Fruit fly (Drosophila melanogaster) whole organism: ENCODE results near the gene CG5555.
A peak's percentile ranks its signal among the peaks of the same experiment; 100 is the strongest.

Experiments
- CG8478 ChIP-seq: fragments of >200 bp; optimal IDR thresholded peaks from 2 replicates; lab custom pipeline; 2018; ENCODE audit warnings: inconsistent platforms
- Dll ChIP-seq: fragments of >200 bp; optimal IDR thresholded peaks from 2 replicates; lab custom pipeline; 2017
- EcR ChIP-seq, 2 experiments: fragments of >200 bp; optimal IDR thresholded peaks; 2 replicates each; lab custom pipeline; 2017; ENCODE audit warnings: missing biosample characterization in 2 of 2, missing genetic modification characterization in 2 of 2, missing genetic modification reagents in 2 of 2
- pan ChIP-seq: fragments of >200 bp; optimal IDR thresholded peaks from 2 replicates; lab custom pipeline; 2017
- psq ChIP-seq: fragments of >200 bp; optimal IDR thresholded peaks from 2 replicates; lab custom pipeline; 2017
- usp ChIP-seq: fragments of >200 bp; optimal IDR thresholded peaks from 2 replicates; lab custom pipeline; 2017; ENCODE audit warnings: missing biosample characterization, missing genetic modification characterization, mixed read lengths

CG5555 gene

dm6 chr3R:19180263-19180893, at the start of gene CG5555, which contains the start of gene myd:
TSS of gene CG5555 (minus strand) at chr3R:19180538.
TSS of gene myd (plus strand) at chr3R:19180659.
- TF ChIP-seq psq (lab: Kevin White, UChicago), result no peak
- TF ChIP-seq CG8478 (lab: Kevin White, UChicago), result no peak
- no peak for TF ChIP-seq usp (GFP tag; lab: Kevin White, UChicago)
- no peak for TF ChIP-seq Dll
- TF ChIP-seq pan (lab: Kevin White, UChicago), result no peak
- TF ChIP-seq EcR (GFP tag; optimal IDR thresholded peaks at IDR 0.05; lab: Kevin White, UChicago), result no peak

dm6 chr3R:19229245-19229644, 48.9 kb upstream of the CG5555 start, which contains the start of the genes CG5250 and Polr2M:
TSS of gene CG5250 (minus strand) at chr3R:19229276.
TSS of gene Polr2M (plus strand) at chr3R:19229463.
- TF ChIP-seq pan (lab: Kevin White, UChicago), result no peak
- no peak for TF ChIP-seq usp (GFP tag; lab: Kevin White, UChicago)
- TF ChIP-seq CG8478 (lab: Kevin White, UChicago), result no peak
- TF ChIP-seq Dll, result no peak
- TF ChIP-seq EcR (GFP tag; optimal IDR thresholded peaks at IDR 0.05; lab: Kevin White, UChicago), result no peak
- TF ChIP-seq psq (lab: Kevin White, UChicago), result no peak

dm6 chr3R:19228080-19228479, 47.7 kb upstream of the CG5555 start, which contains the start of gene CG11703:
TSS of gene CG11703 (minus strand) at chr3R:19228180.
- no peak for TF ChIP-seq pan (lab: Kevin White, UChicago)
- no peak for TF ChIP-seq CG8478 (lab: Kevin White, UChicago)
- no peak for TF ChIP-seq psq (lab: Kevin White, UChicago)
- no peak for TF ChIP-seq usp (GFP tag; lab: Kevin White, UChicago)
- no peak for TF ChIP-seq EcR (GFP tag; optimal IDR thresholded peaks at IDR 0.05; lab: Kevin White, UChicago)
- TF ChIP-seq Dll, result no peak

- TF ChIP-seq usp (GFP tag; lab: Kevin White, UChicago) (no peak), EcR (GFP tag; optimal IDR thresholded peaks at IDR 0.05; lab: Kevin White, UChicago) (no peak), CG8478 (lab: Kevin White, UChicago) (no peak), Dll (no peak), pan (lab: Kevin White, UChicago) (no peak), psq (lab: Kevin White, UChicago) (no peak)
Observed at dm6 chr3R:19226137-19226873, 46.0 kb upstream of the CG5555 start, which contains the start of gene vib. TSS of gene vib (minus strand) at chr3R:19226651.

dm6 chr3R:19225446-19225955, 45.2 kb upstream of the CG5555 start:
- TF ChIP-seq Dll (peak; percentile 50), usp (GFP tag; lab: Kevin White, UChicago) (no peak)

- TF ChIP-seq usp (GFP tag; lab: Kevin White, UChicago) (no peak), psq (lab: Kevin White, UChicago) (no peak), CG8478 (lab: Kevin White, UChicago) (no peak), pan (lab: Kevin White, UChicago) (no peak), Dll (no peak), EcR (GFP tag; optimal IDR thresholded peaks at IDR 0.05; lab: Kevin White, UChicago) (no peak)
Observed at dm6 chr3R:19223369-19223768, 43.0 kb upstream of the CG5555 start.

- no peak for TF ChIP-seq EcR (GFP tag; optimal IDR thresholded peaks at IDR 0.05; lab: Kevin White, UChicago)
- no peak for TF ChIP-seq Dll
- no peak for TF ChIP-seq CG8478 (lab: Kevin White, UChicago)
- TF ChIP-seq pan (lab: Kevin White, UChicago), result no peak
- TF ChIP-seq usp (GFP tag; lab: Kevin White, UChicago), result no peak
- TF ChIP-seq psq (lab: Kevin White, UChicago), result no peak
Observed at dm6 chr3R:19221350-19221749, 41.0 kb upstream of the CG5555 start.

- no peak for TF ChIP-seq CG8478 (lab: Kevin White, UChicago)
- no peak for TF ChIP-seq EcR (GFP tag; optimal IDR thresholded peaks at IDR 0.05; lab: Kevin White, UChicago)
- TF ChIP-seq Dll, result no peak
- TF ChIP-seq pan (lab: Kevin White, UChicago), result no peak
- no peak for TF ChIP-seq psq (lab: Kevin White, UChicago)
- TF ChIP-seq usp (GFP tag; lab: Kevin White, UChicago), result no peak
Observed at dm6 chr3R:19212545-19213176, 32.3 kb upstream of the CG5555 start.

dm6 chr3R:19211778-19212177, 31.4 kb upstream of the CG5555 start, which contains the start of gene cry:
TSS of gene cry (plus strand) at chr3R:19212154.
- TF ChIP-seq usp (GFP tag; lab: Kevin White, UChicago) (no peak), CG8478 (lab: Kevin White, UChicago) (no peak), pan (lab: Kevin White, UChicago) (no peak), Dll (no peak), psq (lab: Kevin White, UChicago) (no peak), EcR (GFP tag; optimal IDR thresholded peaks at IDR 0.05; lab: Kevin White, UChicago) (no peak)

dm6 chr3R:19190020-19190419, 9.7 kb upstream of the CG5555 start:
- TF ChIP-seq psq (lab: Kevin White, UChicago) (no peak), Dll (no peak), usp (GFP tag; lab: Kevin White, UChicago) (no peak), EcR (GFP tag; optimal IDR thresholded peaks at IDR 0.05; lab: Kevin White, UChicago) (no peak), pan (lab: Kevin White, UChicago) (no peak), CG8478 (lab: Kevin White, UChicago) (no peak)

dm6 chr3R:19187717-19188149, 7.4 kb upstream of the CG5555 start:
- TF ChIP-seq EcR (GFP tag; optimal IDR thresholded peaks at IDR 0.05; lab: Kevin White, UChicago) (no peak), CG8478 (lab: Kevin White, UChicago) (no peak)
